Worm (Caenorhabditis elegans) whole organism, midembryonic: ENCODE data around the gene F10E9.3.
A peak's percentile ranks its signal among the peaks of the same experiment; 100 is the strongest.

ENCODE experiments used
- T22C8.4 ChIP-seq: fragments of 200-800 bp; sonication (Bioruptor generic); IDR thresholded peaks from 2 replicates; pipeline ENCODE4 v1.3.6; 2022; ENCODE audit warnings: missing genetic modification characterization, missing compliant biosample characterization
- cog-1 ChIP-seq: sonication (generic microtip); optimal IDR thresholded peaks from 2 replicates; lab custom pipeline; 2016; ENCODE audit warnings: missing genetic modification characterization, missing compliant biosample characterization
- flt-1 ChIP-seq: fragments of 200-800 bp; sonication (Bioruptor generic); IDR thresholded peaks from 2 replicates; pipeline ENCODE4 v1.3.6; 2022; ENCODE audit warnings: missing genetic modification characterization, missing compliant biosample characterization
- klf-2 ChIP-seq: fragments of 200-800 bp; sonication (Bioruptor generic); conservative IDR thresholded peaks from 2 replicates; pipeline ENCODE4 v1.3.6; 2022; ENCODE audit warnings: missing genetic modification reagents, missing genetic modification characterization, missing compliant biosample characterization
- med-1 ChIP-seq: sonication (generic microtip); optimal IDR thresholded peaks from 2 replicates; lab custom pipeline; 2017; ENCODE audit warnings: missing genetic modification characterization, mild to moderate bottlenecking, missing compliant biosample characterization, antibody characterized with exemption, missing genetic modification reagents; ENCODE audit not compliant: insufficient read depth
- ref-1 ChIP-seq: fragments of 200-800 bp; sonication (Bioruptor generic); conservative IDR thresholded peaks from 2 replicates; pipeline ENCODE4 v1.3.6; 2022; ENCODE audit warnings: missing genetic modification reagents, missing genetic modification characterization, missing compliant biosample characterization
- tab-1 ChIP-seq: fragments of 200-800 bp; sonication (Bioruptor generic); IDR thresholded peaks from 2 replicates; pipeline ENCODE4 v1.3.6; 2022; ENCODE audit warnings: missing genetic modification characterization, missing compliant biosample characterization
- ztf-23 ChIP-seq: fragments of 200-800 bp; sonication (Bioruptor generic); IDR thresholded peaks from 2 replicates; pipeline ENCODE4 v1.3.6; 2022; ENCODE audit warnings: missing genetic modification reagents, missing genetic modification characterization, missing compliant biosample characterization
- ztf-29 ChIP-seq: fragments of 200-800 bp; sonication (Bioruptor generic); IDR thresholded peaks from 2 replicates; pipeline ENCODE4 v1.3.6; 2022; ENCODE audit warnings: missing genetic modification reagents, missing genetic modification characterization, missing compliant biosample characterization

Gene F10E9.3

DNA sequence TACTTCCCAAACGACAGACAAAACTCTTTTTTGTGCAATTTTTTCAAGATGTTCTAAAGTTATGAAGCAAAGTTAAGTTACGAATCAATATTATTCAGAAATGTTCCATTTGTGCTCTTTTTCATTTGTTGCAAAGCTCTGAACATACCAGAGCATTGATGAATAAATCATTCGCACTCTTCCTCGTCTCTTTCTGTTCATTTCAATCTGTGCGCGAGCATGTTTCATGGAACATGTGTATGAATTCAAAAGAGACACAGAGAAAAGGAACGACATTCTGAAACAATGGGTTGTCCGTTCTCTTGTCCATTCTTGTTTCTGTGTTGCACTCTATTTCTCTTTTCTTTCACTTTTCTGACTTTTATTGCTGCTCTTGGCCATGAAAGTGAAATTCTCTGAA, 30.5 kb upstream of the F10E9.3 start:
- no peak for TF ChIP-seq ztf-29 (GFP tag; lab: Robert Waterston, UW)
- TF ChIP-seq T22C8.4 (GFP tag; lab: Robert Waterston, UW), result no peak
- no peak for TF ChIP-seq ref-1
- TF ChIP-seq tab-1 (GFP tag; lab: Robert Waterston, UW), result no peak
- TF ChIP-seq med-1 (GFP tag; lab: Kevin White, UChicago), result no peak
- no peak for TF ChIP-seq cog-1 (tag; lab: Kevin White, UChicago)
- no peak for TF ChIP-seq ztf-23 (GFP tag; lab: Robert Waterston, UW)
- TF ChIP-seq flt-1 (GFP tag; lab: Robert Waterston, UW), result no peak
- no peak for TF ChIP-seq klf-2 (GFP tag; lab: Robert Waterston, UW)

DNA sequence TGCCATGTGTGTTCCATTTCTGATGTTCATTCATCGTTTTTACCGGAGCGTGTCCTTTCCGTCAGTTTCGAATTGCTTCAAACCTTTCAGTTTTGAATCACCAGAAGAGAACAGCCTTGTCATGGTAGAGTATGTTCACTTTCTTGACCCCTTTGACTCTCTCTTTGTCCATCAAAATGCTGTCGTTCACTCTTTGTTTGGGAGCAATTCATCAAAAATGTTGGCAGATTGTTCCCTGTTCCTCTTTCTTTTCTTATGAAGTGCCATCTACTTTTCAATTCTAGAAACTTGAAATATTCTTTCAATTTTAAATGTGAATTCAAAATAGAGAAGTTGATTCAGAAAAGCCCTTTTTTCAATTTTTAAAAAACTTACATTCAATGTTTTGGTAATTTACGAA, 29.5 kb upstream of the F10E9.3 start:
- TF ChIP-seq klf-2 (GFP tag; lab: Robert Waterston, UW) (no peak), med-1 (GFP tag; lab: Kevin White, UChicago) (no peak), flt-1 (GFP tag; lab: Robert Waterston, UW) (no peak), ztf-23 (GFP tag; lab: Robert Waterston, UW) (no peak), cog-1 (tag; lab: Kevin White, UChicago) (no peak), ref-1 (no peak)

DNA sequence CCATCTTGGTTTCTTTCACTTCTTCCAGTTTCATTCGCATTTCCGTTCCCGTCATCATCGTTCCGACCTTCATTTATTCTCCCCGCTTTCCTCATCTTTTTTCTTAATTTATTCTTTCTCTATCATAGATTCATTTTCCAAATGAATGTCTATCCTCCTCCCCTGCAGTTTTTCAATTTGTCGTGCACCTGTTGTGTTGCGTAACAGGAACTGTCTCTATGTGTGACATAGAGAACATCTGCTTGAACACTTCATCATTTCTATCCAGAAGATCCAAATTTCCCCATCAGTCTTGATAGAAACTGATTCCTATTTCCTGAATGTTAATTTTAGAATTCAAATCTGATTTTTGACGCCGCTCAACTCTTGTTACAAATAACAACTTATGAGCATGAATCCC, 27.3 kb upstream of the F10E9.3 start:
- TF ChIP-seq T22C8.4 (GFP tag; lab: Robert Waterston, UW) (no peak), klf-2 (GFP tag; lab: Robert Waterston, UW) (no peak), tab-1 (GFP tag; lab: Robert Waterston, UW) (no peak), ztf-29 (GFP tag; lab: Robert Waterston, UW) (no peak), cog-1 (tag; lab: Kevin White, UChicago) (no peak), ref-1 (no peak), ztf-23 (GFP tag; lab: Robert Waterston, UW) (no peak), med-1 (GFP tag; lab: Kevin White, UChicago) (no peak), flt-1 (GFP tag; lab: Robert Waterston, UW) (no peak)

DNA sequence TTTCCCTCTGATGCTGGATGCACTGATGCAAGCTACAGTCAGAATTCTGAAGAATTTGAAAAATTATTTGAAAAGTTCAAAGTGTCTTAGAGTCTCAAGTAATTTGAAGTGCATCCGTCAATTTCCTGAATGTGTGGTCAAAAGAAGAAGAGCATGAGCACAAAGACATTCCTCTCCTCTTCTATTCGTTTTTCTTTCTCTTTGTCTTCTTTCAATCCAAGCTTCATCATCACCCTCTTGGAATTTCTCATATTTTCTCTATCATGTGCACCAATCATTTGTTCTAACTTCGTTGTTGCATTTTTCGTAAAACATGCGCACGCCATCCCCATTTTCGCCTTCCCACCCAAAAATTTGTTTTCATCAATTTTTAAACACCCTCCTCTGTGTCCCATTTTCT, 24.8 kb upstream of the F10E9.3 start:
- TF ChIP-seq ref-1 (no peak), ztf-23 (GFP tag; lab: Robert Waterston, UW) (no peak)

DNA sequence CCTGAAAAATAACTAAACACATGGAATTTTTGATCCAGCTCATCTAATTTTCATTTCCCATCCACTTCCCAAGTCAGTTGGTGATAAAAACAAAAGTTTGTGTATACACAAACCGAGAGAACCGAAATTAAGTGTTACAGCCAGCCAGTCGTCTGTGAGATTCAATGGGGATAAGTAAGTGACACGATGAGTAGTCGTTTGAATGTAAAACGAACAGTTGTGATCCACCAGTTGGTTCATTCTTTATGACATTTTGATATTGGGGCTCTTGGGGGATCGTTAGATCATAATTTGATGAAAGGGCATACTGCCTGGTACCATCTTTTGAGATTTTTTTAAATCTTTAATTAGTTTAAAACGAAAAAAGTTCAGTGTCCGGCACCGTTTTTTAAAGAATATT, 24.0 kb upstream of the F10E9.3 start:
- no peak for TF ChIP-seq ztf-29 (GFP tag; lab: Robert Waterston, UW)
- TF ChIP-seq cog-1 (tag; lab: Kevin White, UChicago), result no peak
- TF ChIP-seq T22C8.4 (GFP tag; lab: Robert Waterston, UW), result no peak
- TF ChIP-seq ref-1, result no peak
- no peak for TF ChIP-seq tab-1 (GFP tag; lab: Robert Waterston, UW)
- no peak for TF ChIP-seq ztf-23 (GFP tag; lab: Robert Waterston, UW)
- no peak for TF ChIP-seq klf-2 (GFP tag; lab: Robert Waterston, UW)
- no peak for TF ChIP-seq med-1 (GFP tag; lab: Kevin White, UChicago)
- no peak for TF ChIP-seq flt-1 (GFP tag; lab: Robert Waterston, UW)

DNA sequence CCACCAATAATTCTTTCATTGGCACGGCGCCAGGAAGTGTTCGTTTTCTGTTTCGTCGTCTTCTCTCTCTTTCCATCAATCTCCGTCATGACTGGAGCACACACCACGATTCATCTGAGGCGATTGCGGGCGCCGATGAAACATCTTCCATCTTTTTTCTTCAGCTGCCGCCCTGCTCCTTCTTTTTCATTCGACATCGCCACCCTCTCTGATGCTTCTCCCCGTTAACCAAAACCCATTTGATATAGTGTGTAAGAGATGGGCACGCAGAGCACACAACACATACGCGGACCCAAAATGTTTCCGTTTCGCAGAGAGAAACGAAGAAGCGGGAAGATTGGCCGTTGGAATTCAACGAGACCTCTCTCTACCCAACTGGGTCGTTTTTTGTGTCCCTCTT, 23.3 kb upstream of the F10E9.3 start:
- TF ChIP-seq flt-1 (GFP tag; lab: Robert Waterston, UW) (peak; percentile 52; the same call in 1 of the 2 replicates), med-1 (GFP tag; lab: Kevin White, UChicago) (no peak), ref-1 (no peak), klf-2 (GFP tag; lab: Robert Waterston, UW) (no peak), cog-1 (tag; lab: Kevin White, UChicago) (no peak), T22C8.4 (GFP tag; lab: Robert Waterston, UW) (no peak), ztf-29 (GFP tag; lab: Robert Waterston, UW) (no peak), ztf-23 (GFP tag; lab: Robert Waterston, UW) (0 out of 2 replicates have a peak, but pooled peaks have one; percentile 16), tab-1 (GFP tag; lab: Robert Waterston, UW) (no peak)

DNA sequence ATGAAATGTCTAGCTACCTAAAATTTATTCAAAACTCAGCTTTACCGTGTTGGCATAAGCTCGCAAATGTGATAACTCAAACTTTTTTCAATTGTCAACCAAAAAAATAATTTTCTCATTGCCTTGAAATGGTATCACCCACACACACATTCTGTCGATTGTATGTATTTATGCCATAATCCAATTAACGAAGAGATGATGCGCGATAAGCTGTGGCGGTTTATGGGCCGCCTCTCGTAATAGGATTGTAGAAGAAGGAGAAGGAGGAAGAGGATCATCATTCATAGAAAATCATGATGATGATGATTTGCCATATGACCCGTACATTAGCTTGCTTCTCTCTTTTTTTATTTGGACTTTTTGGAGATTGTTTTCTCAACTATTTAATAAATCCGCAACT, 21.6 kb upstream of the F10E9.3 start:
- TF ChIP-seq ztf-23 (GFP tag; lab: Robert Waterston, UW) (no peak), tab-1 (GFP tag; lab: Robert Waterston, UW) (no peak), klf-2 (GFP tag; lab: Robert Waterston, UW) (no peak), ztf-29 (GFP tag; lab: Robert Waterston, UW) (no peak), ref-1 (no peak)

DNA sequence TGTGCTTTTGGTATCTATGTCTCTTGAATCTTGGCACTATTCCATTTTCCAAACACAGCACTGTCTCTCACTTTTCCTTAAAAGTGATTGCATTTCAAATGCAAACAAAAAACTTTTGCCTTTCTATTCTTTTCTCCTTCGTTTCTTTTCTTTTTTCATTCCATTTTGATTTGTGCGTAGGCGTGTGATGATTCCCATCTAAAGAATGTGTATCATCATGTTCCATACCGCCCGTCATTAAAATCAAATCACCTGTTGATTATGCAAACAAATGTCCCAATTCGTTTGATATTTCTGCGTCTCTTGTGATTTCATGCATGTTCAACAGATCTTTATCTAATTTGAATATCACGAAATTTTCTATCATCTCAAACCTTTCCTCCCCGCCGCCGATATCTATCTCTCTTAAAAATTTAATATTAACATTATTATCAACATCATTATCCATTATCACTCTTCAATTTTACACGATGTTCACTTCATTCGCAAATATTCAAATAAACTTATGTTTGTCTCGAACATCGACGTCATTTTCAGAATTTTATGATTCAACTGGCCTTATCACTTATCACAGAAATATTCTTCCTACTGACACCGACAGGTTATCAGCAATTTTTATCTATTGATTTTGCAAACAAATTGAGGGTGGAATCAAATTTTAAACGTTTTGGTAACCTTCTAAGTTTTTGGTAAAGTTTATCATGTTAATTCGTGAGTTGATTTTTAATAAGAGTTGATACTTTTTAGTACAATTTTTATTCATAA, 19.4 kb upstream of the F10E9.3 start:
- TF ChIP-seq ztf-29 (GFP tag; lab: Robert Waterston, UW) (no peak), med-1 (GFP tag; lab: Kevin White, UChicago) (no peak), T22C8.4 (GFP tag; lab: Robert Waterston, UW) (no peak), tab-1 (GFP tag; lab: Robert Waterston, UW) (no peak)

DNA sequence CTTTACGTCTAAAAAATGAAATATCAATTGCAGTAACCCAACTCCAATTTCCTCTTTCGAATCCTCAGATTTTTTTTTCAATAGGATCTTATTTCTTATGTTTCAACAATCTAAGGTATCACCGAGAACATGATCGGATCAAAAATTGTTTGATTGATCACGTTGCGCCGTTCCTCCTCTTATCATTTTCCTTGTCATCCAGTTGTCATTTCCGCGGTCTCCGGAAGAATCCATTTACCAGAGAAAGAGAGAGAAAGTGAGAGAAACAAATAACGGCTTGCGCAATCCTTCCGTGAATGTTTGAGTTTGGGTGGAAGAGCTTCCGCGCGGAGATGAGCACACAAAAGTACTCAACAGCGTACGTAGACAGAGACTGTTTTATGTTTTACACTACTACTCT, 17.5 kb upstream of the F10E9.3 start:
- TF ChIP-seq med-1 (GFP tag; lab: Kevin White, UChicago) (no peak), cog-1 (tag; lab: Kevin White, UChicago) (no peak), ztf-29 (GFP tag; lab: Robert Waterston, UW) (no peak), ref-1 (no peak), flt-1 (GFP tag; lab: Robert Waterston, UW) (no peak), T22C8.4 (GFP tag; lab: Robert Waterston, UW) (no peak), klf-2 (GFP tag; lab: Robert Waterston, UW) (no peak), tab-1 (GFP tag; lab: Robert Waterston, UW) (no peak), ztf-23 (GFP tag; lab: Robert Waterston, UW) (no peak)
